Fruit fly (Drosophila melanogaster) whole organism, prepupa: ENCODE measurements around the gene Sfp24Bb.

ENCODE experiments used
- CG10631 ChIP-seq: fragments of 200-800 bp; sonication (Bioruptor generic); optimal IDR thresholded peaks from 2 replicates; lab custom pipeline; 2016; ENCODE audit warnings: missing biosample characterization, missing genetic modification characterization
- CG3919 ChIP-seq: fragments of 200-800 bp; sonication (Bioruptor generic); optimal IDR thresholded peaks from 3 replicates; lab custom pipeline; 2016; ENCODE audit warnings: missing biosample characterization, missing genetic modification characterization
- CG4318 ChIP-seq: fragments of 200-800 bp; sonication (Bioruptor generic); optimal IDR thresholded peaks from 3 replicates; lab custom pipeline; 2017; ENCODE audit warnings: missing biosample characterization, mild to moderate bottlenecking, missing genetic modification characterization
- CG6163 ChIP-seq: fragments of 200-800 bp; sonication (Bioruptor generic); IDR thresholded peaks from 3 replicates; pipeline ENCODE4 v1.3.6; 2022; ENCODE audit warnings: missing biosample characterization, missing genetic modification characterization
- CG6854 ChIP-seq: fragments of 200-800 bp; sonication (Bioruptor generic); optimal IDR thresholded peaks from 2 replicates; lab custom pipeline; 2017; ENCODE audit warnings: missing biosample characterization, mild to moderate bottlenecking, missing genetic modification characterization
- CG7368 ChIP-seq: fragments of 200-800 bp; sonication (Bioruptor generic); optimal IDR thresholded peaks from 3 replicates; lab custom pipeline; 2016; ENCODE audit warnings: missing biosample characterization, missing genetic modification characterization
- Hr4 ChIP-seq: fragments of 200-800 bp; sonication (Bioruptor generic); optimal IDR thresholded peaks from 3 replicates; lab custom pipeline; 2016; ENCODE audit warnings: missing biosample characterization, missing genetic modification characterization
- Lpt ChIP-seq: fragments of 200-800 bp; sonication (Bioruptor generic); optimal IDR thresholded peaks from 3 replicates; lab custom pipeline; 2016; ENCODE audit warnings: missing biosample characterization, missing genetic modification characterization
- OdsH ChIP-seq: fragments of 200-800 bp; sonication (Bioruptor generic); optimal IDR thresholded peaks from 3 replicates; lab custom pipeline; 2016; ENCODE audit warnings: missing biosample characterization, missing genetic modification characterization
- cyc ChIP-seq: fragments of 200-800 bp; sonication (Bioruptor generic); optimal IDR thresholded peaks from 3 replicates; lab custom pipeline; 2016; ENCODE audit warnings: missing biosample characterization, missing genetic modification characterization
- dac ChIP-seq: fragments of 200-800 bp; sonication (Bioruptor generic); optimal IDR thresholded peaks from 2 replicates; lab custom pipeline; 2017; ENCODE audit warnings: missing biosample characterization, mild to moderate bottlenecking, missing genetic modification characterization
- dsx ChIP-seq: fragments of 200-800 bp; optimal IDR thresholded peaks from 3 replicates; lab custom pipeline; 2019; ENCODE audit warnings: missing biosample characterization, mild to moderate bottlenecking, missing genetic modification characterization, moderate library complexity; ENCODE audit not compliant: poor library complexity, severe bottlenecking
- pdm3 ChIP-seq: fragments of 200-800 bp; sonication (Bioruptor generic); optimal IDR thresholded peaks from 3 replicates; lab custom pipeline; 2016; ENCODE audit warnings: missing biosample characterization, missing genetic modification characterization

- no peak for TF ChIP-seq CG10631 (GFP tag; lab: Kevin White, UChicago)
- no peak for TF ChIP-seq cyc
- no peak for TF ChIP-seq dsx
- TF ChIP-seq CG4318: no peak
- TF ChIP-seq CG6163: no peak
- no peak for TF ChIP-seq CG7368 (GFP tag; lab: Kevin White, UChicago)
- TF ChIP-seq Hr4 (GFP tag; lab: Kevin White, UChicago): no peak
- no peak for TF ChIP-seq OdsH
- TF ChIP-seq CG3919 (GFP tag; lab: Kevin White, UChicago): no peak
- TF ChIP-seq CG6854 (GFP tag; lab: Kevin White, UChicago): no peak
- no peak for TF ChIP-seq pdm3 (GFP tag; lab: Kevin White, UChicago)
- TF ChIP-seq Lpt (GFP tag; lab: Kevin White, UChicago): no peak
- TF ChIP-seq dac: no peak
Observed at dm6 chr2L:3633871-3634270, 35.7 kb downstream of the Sfp24Bb start.
